Worm (Caenorhabditis elegans) whole organism, midembryonic: ENCODE data around the gene rab-18.
"Not testable (repeated sequence)": the region's sequence is repeated elsewhere in the genome, so short reads cannot be mapped to it uniquely, and the experiment has no call there.

Experiments
- cog-1 ChIP-seq: sonication (generic microtip); optimal IDR thresholded peaks from 2 replicates; lab custom pipeline; 2016; ENCODE audit warnings: missing genetic modification characterization, missing compliant biosample characterization
- flt-1 ChIP-seq: fragments of 200-800 bp; sonication (Bioruptor generic); IDR thresholded peaks from 2 replicates; pipeline ENCODE4 v1.3.6; 2022; ENCODE audit warnings: missing genetic modification characterization, missing compliant biosample characterization
- klf-2 ChIP-seq: fragments of 200-800 bp; sonication (Bioruptor generic); conservative IDR thresholded peaks from 2 replicates; pipeline ENCODE4 v1.3.6; 2022; ENCODE audit warnings: missing genetic modification reagents, missing genetic modification characterization, missing compliant biosample characterization
- med-1 ChIP-seq: sonication (generic microtip); optimal IDR thresholded peaks from 2 replicates; lab custom pipeline; 2017; ENCODE audit warnings: missing genetic modification characterization, mild to moderate bottlenecking, missing compliant biosample characterization, antibody characterized with exemption, missing genetic modification reagents; ENCODE audit not compliant: insufficient read depth
- ref-1 ChIP-seq: fragments of 200-800 bp; sonication (Bioruptor generic); conservative IDR thresholded peaks from 2 replicates; pipeline ENCODE4 v1.3.6; 2022; ENCODE audit warnings: missing genetic modification reagents, missing genetic modification characterization, missing compliant biosample characterization
- tab-1 ChIP-seq: fragments of 200-800 bp; sonication (Bioruptor generic); IDR thresholded peaks from 2 replicates; pipeline ENCODE4 v1.3.6; 2022; ENCODE audit warnings: missing genetic modification characterization, missing compliant biosample characterization
- ztf-23 ChIP-seq: fragments of 200-800 bp; sonication (Bioruptor generic); IDR thresholded peaks from 2 replicates; pipeline ENCODE4 v1.3.6; 2022; ENCODE audit warnings: missing genetic modification reagents, missing genetic modification characterization, missing compliant biosample characterization
- ztf-29 ChIP-seq: fragments of 200-800 bp; sonication (Bioruptor generic); IDR thresholded peaks from 2 replicates; pipeline ENCODE4 v1.3.6; 2022; ENCODE audit warnings: missing genetic modification reagents, missing genetic modification characterization, missing compliant biosample characterization

- not testable (repeated sequence) for TF ChIP-seq flt-1; tab-1 (GFP tag; lab: Robert Waterston, UW); klf-2 (GFP tag; lab: Robert Waterston, UW); cog-1; ref-1 (GFP tag; lab: Robert Waterston, UW); med-1 (GFP tag; lab: Kevin White, UChicago); ztf-29 (GFP tag; lab: Robert Waterston, UW); ztf-23 (GFP tag; lab: Robert Waterston, UW)
Observed at ce11 chrIII:1076383-1076782, 4.2 kb downstream of the rab-18 start, which contains the start of gene uaf-1.
